Worm (Caenorhabditis elegans) whole organism, L3 larva: ENCODE data around the gene C15H7.4.

Source experiments
- R02D3.7 ChIP-seq: fragments of 150-350 bp; optimal IDR thresholded peaks from 2 replicates; lab custom pipeline; 2014; ENCODE audit warnings: missing biosample characterization, missing genetic modification characterization
- ceh-82 ChIP-seq: fragments of 150-350 bp; optimal IDR thresholded peaks from 2 replicates; lab custom pipeline; 2014; ENCODE audit warnings: missing biosample characterization, missing genetic modification characterization
- daf-12 ChIP-seq: fragments of 150-350 bp; optimal IDR thresholded peaks from 2 replicates; lab custom pipeline; 2014; ENCODE audit warnings: missing biosample characterization, missing genetic modification reagents, missing genetic modification characterization
- elt-1 ChIP-seq: fragments of 150-350 bp; optimal IDR thresholded peaks from 2 replicates; lab custom pipeline; 2014; ENCODE audit warnings: missing biosample characterization, missing genetic modification characterization
- elt-2 ChIP-seq: sonication (generic microtip); optimal IDR thresholded peaks from 2 replicates; lab custom pipeline; 2016; ENCODE audit warnings: missing genetic modification reagents, mild to moderate bottlenecking, missing genetic modification characterization, missing compliant biosample characterization
- fos-1 ChIP-seq: fragments of 150-350 bp; optimal IDR thresholded peaks from 2 replicates; lab custom pipeline; 2014; ENCODE audit warnings: missing biosample characterization, missing genetic modification characterization
- jun-1 ChIP-seq: fragments of 150-350 bp; optimal IDR thresholded peaks from 2 replicates; lab custom pipeline; 2014; ENCODE audit warnings: missing biosample characterization, missing genetic modification reagents, missing genetic modification characterization
- nfya-1 ChIP-seq: sonication (generic microtip); optimal IDR thresholded peaks from 2 replicates; lab custom pipeline; 2017; ENCODE audit warnings: missing genetic modification characterization, mild to moderate bottlenecking, missing compliant biosample characterization, antibody characterized with exemption, moderate library complexity; ENCODE audit not compliant: insufficient read depth
- nhr-11 ChIP-seq: fragments of 150-350 bp; optimal IDR thresholded peaks from 2 replicates; lab custom pipeline; 2014; ENCODE audit warnings: missing biosample characterization, missing genetic modification characterization
- nhr-237 ChIP-seq: fragments of 150-350 bp; optimal IDR thresholded peaks from 2 replicates; lab custom pipeline; 2014; ENCODE audit warnings: missing biosample characterization, missing genetic modification characterization
- nhr-28 ChIP-seq: fragments of 150-350 bp; optimal IDR thresholded peaks from 2 replicates; lab custom pipeline; 2014; ENCODE audit warnings: missing biosample characterization, missing genetic modification characterization
- nhr-77 ChIP-seq: fragments of 150-350 bp; optimal IDR thresholded peaks from 2 replicates; lab custom pipeline; 2014; ENCODE audit warnings: missing biosample characterization, missing genetic modification characterization

DNA sequence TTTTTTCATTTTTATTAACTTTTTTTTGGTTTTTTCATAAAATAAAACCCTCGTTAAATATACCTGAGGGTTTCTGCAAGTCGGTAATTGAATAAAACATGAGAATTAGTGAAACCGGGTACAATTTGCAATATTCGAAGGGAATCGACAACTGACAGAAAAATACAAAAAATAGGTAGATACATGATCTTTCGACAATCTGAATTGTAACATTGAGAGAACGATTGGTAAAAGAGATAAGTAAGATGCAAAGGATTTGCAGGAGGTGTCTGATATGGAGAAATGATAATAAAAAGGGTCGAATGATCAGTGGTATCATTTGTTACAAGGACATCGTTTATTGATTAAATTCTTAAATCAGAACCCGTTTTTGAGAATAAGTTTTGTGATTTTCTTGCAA lies 23.1 kb upstream of the C15H7.4 start, which contains the start of gene ugt-60:
- TF ChIP-seq nhr-11 (no peak), nhr-237 (tag; lab: Kevin White, UChicago) (no peak), nhr-28 (tag; lab: Kevin White, UChicago) (no peak), fos-1 (no peak), elt-2 (no peak), nhr-77 (tag; lab: Kevin White, UChicago) (no peak), R02D3.7 (tag; lab: Kevin White, UChicago) (no peak), ceh-82 (tag; lab: Kevin White, UChicago) (no peak), jun-1 (tag; lab: Kevin White, UChicago) (no peak), nfya-1 (no peak), elt-1 (tag; lab: Kevin White, UChicago) (no peak), daf-12 (tag; lab: Kevin White, UChicago) (no peak)
